Fruit fly (Drosophila melanogaster) whole organism, larva: ENCODE measurements around the gene S1P.

Source experiments
- noc ChIP-seq: fragments of 200-800 bp; sonication (Bioruptor generic); optimal IDR thresholded peaks from 3 replicates; lab custom pipeline; 2019; ENCODE audit warnings: missing biosample characterization, mild to moderate bottlenecking, missing genetic modification characterization, moderate library complexity

The S1P gene

DNA sequence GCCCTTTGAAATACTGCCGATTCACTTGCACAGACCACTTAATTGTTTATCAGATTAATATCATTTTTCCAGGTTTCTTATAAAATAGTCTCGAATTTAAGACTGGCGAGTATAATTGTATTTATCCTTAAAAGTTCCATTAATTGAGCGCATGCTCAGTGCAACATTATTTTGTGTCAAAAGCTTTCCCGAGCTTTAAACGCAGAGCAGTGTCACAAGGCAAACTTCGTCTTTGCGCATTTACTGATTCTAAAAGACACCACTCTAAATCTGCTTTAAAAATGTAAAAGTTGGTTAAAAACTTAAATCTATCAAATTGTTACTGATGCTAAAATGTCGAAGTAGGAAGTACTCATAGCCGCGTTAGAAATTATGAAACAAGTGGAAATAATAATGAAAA is 8.4 kb upstream of the S1P start, which contains the start of the genes CG7166 and Alg11:
CG7166 (minus strand) TSS at position 101 of the 400 bp plus-strand sequence.
Alg11 (plus strand) TSS at position 260 of the 400 bp plus-strand sequence.
- TF ChIP-seq noc: no peak

DNA sequence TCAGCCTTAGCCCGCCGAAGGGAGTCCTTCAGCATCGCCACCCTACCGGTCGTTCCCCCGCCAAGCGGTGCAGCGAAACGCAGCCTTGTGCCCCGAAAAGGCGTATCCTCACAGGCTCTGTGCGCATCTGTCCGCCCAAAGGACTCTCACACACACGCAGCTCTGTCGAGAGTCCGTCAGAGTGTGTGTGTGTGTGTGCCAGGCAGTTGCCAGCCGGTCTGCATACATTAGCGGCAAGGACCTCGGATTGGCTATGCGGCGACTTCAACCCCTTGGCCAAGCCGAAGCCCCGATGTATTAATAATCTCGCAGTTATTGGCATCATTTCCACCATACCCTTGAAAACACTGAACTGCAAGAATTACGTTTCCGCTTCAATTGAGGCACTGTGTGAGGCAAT is 6.6 kb downstream of the S1P start:
- no peak for TF ChIP-seq noc

DNA sequence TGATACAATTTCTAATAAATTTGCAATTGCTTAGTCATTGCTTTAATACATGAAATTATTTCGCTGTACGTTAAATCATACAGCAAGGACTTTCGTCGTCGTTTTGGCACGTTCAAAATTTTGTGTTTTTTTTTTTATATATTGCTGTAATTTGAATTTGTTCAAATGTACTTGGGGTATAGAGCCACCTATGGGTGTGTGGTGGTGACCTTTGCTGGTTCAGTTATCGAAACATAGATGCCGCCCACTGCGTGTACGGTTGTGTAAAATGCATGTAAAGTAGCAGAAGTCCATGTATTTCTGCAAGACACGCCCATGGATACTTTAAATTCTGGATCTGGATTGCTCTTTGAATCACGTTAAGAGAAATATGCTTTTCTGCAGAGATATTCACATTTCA is 12.9 kb downstream of the S1P start:
- TF ChIP-seq noc: no peak

DNA sequence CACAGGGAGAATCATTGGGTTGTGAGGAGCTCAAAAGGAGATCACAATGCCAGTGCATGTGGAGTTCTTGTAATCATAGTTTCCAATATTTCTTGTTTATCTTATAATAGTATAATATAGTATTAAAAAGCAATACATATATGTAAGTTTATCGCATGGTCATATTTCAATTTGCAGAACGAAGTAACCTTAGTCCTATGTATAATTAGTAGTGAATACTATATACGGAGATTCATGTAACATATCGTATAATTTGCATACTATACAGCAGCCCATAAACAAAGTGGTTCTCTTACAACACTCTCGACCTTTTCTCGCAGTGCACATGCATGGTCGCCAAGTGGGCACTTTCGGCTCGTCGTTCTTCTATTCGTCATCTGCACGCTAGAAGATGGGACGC is 14.9 kb downstream of the S1P start:
- no peak for TF ChIP-seq noc

DNA sequence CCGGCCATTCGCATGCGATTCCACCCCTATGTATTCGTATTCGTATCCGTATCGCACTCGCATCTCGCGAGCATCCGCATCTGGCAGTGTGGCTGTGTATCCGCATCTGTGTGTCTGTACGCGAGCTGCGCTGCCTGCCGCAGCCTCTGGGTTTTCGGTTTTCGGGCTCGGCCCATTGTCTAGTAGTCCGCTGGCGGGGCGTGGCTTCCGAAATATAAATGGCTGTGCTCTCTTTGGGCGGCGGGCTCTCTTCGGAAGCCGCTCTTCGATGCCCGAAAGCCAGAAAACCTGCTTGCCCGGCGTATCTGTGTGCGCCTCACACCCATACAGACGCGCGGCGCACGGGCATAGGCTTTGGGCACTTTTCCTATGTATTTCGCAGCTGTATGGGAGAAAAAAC is 18.8 kb downstream of the S1P start:
- no peak for TF ChIP-seq noc

DNA sequence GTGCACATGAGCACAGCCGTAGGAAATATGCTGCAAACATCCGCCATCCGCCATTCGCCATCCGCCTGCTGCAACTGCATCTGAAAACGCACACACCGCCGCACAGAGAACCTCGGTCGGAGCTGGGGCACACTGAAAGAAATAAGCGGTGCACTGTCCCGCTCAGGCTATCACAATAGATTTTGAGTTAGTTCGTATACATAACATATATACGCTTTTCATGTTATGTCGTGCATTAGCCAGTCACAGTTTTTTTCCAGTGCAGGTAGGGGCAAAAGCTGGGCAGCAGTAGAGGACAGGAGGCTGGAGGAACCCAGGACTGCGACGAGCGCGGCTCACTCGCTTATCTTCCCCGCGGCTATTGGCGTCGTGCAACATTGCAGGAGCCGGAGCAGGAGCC is 22.8 kb downstream of the S1P start:
- no peak for TF ChIP-seq noc

DNA sequence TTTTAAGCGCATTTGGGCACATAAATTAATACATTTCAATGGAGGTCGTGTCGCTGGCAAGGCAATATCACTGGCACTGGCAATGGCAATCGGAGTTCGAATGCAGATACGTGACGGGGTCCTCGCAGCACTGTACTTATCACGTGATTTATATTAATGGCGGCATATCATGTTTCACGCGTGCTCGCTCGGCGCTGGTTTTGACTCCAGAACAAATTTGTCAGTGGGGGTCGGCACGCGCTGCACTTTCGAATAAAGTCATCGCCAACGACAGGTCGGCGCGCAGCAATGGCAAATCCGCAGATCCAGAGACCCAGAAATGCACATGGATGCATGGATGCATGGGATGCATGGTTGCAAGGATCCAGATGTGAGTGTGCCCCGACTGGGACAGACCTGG is 25.9 kb downstream of the S1P start:
- TF ChIP-seq noc: no peak

DNA sequence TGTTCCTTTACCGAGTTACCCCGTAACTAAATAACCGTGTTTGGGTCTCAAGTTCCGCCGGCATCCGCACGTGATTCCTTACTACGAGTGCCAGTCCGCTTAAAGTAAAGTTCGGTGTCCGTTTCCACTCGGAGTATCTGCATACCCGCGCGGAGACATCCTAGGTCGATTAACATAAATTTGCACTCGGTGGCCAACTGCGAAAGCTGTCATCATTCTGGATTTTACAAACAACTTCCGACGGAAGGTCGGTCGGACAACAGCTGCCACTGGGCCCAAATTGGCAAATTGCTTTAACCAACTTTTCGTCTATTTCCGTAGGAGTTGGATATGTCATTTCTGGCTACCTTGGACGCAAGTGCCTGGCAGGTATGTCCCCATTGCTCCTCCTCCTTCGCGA is 30.6 kb downstream of the S1P start, which contains the start of gene TfAP-2:
TfAP-2 (plus strand) TSS at position 301 of the 400 bp plus-strand sequence.
- TF ChIP-seq noc: no peak

DNA sequence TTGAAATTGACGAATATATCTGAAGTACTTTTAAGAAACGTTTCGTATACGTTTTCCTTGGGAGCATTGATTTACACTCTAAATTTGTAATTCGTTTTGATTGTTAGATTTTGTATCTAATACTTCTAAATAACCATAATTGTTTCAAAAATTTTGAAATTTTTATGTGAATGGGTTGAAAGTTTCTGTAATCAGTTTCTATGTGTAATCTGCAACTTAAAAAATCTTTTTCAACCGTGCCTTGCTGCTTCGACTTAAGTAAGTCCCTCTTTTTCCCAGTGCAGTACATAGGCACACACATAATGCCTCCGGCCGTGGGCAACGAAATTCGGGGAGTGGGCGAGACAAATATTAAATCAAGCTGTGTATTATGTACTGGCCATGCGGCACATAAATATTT is 31.8 kb downstream of the S1P start:
- no peak for TF ChIP-seq noc

DNA sequence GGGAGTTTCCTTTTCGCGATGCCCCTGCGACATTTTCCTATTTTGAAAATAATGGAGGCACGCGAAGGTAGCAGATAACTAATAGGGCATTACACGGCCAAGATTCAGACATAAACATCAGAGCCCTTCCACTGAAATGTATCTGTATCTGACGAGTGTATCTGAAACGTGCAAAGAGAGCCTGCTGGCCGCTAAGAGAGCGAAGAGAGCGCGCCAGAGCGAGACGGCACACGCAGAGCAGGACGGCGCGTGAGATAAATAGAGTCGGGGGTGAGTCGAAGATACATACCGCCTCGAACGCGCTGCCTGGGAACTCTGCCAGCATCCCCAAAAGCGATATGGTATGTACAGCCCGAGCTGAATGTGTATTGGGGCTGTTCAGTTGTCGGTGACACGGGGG is 32.5 kb downstream of the S1P start:
- TF ChIP-seq noc: no peak

DNA sequence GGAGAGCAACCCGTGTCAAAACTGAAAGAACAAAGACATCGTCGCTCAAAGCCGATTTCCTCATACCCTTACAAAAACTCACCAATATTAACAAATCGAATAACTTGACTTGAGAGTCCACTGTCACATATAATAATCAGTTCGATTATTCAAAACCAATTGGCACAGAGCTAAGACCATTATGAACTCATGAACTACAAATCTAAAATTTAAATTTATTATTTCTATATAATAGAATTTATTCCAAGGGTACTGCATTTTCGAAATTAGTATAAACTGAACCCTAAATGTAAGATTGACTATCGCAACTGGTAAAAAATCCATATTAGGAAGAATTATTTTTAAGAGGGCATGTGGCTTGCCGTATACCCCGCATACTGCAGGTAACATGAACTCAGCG is 35.2 kb downstream of the S1P start:
- TF ChIP-seq noc: no peak

DNA sequence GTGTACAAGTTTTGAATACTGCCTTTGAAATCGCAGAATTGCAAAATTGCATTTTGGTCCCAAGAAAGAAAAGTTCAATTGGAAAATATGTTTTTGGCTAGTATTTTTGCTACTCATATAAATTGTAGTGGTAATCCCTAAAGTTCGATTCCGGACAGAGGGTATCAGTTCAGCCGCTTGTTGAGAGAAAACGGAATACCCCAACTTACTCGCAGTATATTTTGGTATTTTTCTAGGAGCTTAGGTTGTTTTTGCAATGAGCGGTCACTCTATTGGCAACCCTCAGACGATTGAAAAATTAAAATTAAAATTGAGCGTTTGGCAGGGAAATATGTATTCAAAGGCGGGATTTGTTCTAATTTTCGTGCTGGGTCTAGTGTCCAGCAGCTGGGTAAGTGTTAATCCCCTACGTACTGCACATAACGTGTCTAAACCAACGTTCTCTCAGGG is 42.9 kb downstream of the S1P start:
- TF ChIP-seq noc: no peak

DNA sequence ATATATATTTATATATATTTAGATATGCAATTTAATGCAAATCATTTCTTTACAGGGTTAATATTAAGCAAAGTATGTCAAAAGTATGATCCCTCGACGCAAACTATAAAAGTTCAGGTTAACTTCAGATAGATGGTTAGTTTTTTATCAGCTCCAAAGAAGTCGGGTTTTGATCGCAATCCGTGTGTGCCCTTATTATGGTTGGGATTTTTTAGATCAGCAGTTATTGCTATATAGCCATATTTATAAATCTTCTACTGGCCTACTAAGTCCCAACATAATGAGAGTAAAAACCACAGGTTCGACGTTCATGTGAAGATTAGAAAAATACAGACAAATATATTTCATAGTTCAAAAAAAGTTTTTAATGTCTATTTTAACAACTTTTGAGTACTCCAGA is 43.3 kb downstream of the S1P start, which contains the start of gene EMC10:
EMC10 (plus strand) TSS at position 301 of the 400 bp plus-strand sequence.
- no peak for TF ChIP-seq noc

DNA sequence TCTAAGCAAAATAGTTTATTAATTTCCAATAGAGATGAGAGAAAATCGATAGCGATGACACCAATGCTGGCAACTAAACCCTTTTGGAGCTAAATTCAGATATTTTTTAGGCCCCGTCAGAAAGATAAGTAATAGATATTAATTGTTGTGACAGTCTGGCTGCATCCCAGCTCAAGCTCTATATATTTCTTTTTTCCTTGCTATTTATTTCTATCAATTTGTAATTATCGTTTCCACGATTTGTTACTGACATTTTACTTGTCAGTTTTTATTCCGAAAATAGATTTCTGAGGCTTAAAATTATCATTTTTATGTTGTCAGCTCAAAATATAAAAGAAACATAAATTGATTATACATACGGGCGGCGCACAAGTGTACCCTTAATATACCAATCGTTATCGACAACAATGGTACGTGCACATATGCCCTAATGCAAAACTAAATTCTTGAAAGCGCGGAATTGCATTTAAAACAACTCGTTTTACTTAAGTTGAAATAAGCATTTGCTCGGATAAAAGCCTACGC is 48.3 kb downstream of the S1P start, which contains the start of the genes CRIF and SMC5:
CRIF (minus strand) TSS at position 51 of the 525 bp plus-strand sequence.
SMC5 (plus strand) TSS at position 329 of the 525 bp plus-strand sequence.
- TF ChIP-seq noc: no peak

DNA sequence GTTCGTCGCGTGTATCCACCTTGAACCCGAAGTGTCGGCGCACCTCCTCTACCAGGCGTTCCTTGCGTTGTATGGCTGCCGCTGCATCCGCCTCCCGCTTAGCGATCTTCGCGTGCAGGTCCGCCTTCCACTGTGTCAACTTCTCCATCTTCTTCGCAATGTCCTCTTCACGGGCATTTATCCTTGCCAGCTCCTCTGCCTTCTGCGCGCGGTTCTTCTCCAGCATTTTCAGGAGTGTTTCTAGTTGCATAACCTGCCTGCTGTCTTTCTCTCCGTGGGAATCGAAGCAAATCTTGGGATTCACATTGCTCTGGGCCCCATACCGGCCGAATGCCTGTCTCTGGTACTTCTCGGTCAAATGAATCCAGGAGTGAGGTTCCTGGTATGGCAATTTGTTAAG is 48.9 kb downstream of the S1P start:
- TF ChIP-seq noc: no peak

DNA sequence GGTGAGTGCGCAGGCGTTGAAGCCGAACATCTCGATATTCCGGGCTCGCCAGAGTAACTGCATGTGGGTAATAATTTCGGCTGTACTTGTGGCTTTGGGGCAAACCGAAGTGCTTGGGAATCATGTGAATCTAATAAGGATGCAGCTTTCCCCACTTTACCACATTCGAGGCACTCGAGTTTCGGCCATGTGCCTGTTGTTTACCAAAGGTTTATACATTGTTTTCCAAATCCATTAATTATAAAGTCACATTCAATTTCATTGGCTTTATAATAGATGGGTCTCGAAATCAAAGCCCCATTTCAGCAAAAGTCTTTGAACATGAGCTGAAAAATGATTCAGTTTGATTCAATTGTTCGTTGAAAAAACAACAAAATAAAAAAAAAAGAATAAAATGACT is 52.0 kb downstream of the S1P start, which contains the start of gene CG7634:
CG7634 (plus strand) TSS at position 301 of the 400 bp plus-strand sequence.
- TF ChIP-seq noc: no peak
